Worm (Caenorhabditis elegans): ENCODE data around the gene F52H2.15.

F52H2.15 gene

ce11 chrX:2527877-2528276, 37.3 kb upstream of the F52H2.15 start (continued):
- TF ChIP-seq snpc-1.2 (GFP tag; IDR thresholded peaks at IDR 0.05) (peak; percentile 68; the same call in 1 of the 2 replicates), F10B5.3 (tag; optimal IDR thresholded peaks at IDR 0.05) (peak; percentile 52), tra-1 (GFP tag; IDR thresholded peaks at IDR 0.05) (peak; percentile 59; the same call in 1 of the 2 replicates), madf-5 (GFP tag; IDR thresholded peaks at IDR 0.05) (0 out of 4 replicates have a peak, but pooled peaks of 1 of the 2 experiments have one; percentile 62), zip-2 (tag; optimal IDR thresholded peaks at IDR 0.05) (no peak), spr-1 (tag; optimal IDR thresholded peaks at IDR 0.05) (peak; percentile 34), sdz-12 (GFP tag; optimal IDR thresholded peaks at IDR 0.05) (no peak), duxl-1 (tag; optimal IDR thresholded peaks at IDR 0.05; ENCODE audit: poor library complexity) (no peak), saeg-2 (GFP tag; IDR thresholded peaks at IDR 0.05) (0 out of 2 replicates have a peak, but pooled peaks have one; percentile 53), lin-1 (GFP tag; IDR thresholded peaks at IDR 0.05) (peak; percentile 76), fkh-10 (GFP tag; optimal IDR thresholded peaks at IDR 0.05) (peak; percentile 4), lin-39 (tag; optimal IDR thresholded peaks at IDR 0.05) (no peak), F44E2.7 (GFP tag; IDR thresholded peaks at IDR 0.05) (0 out of 2 replicates have a peak, but pooled peaks have one; percentile 51), arid-1 (GFP tag; conservative IDR thresholded peaks at IDR 0.05) (peak; percentile 67), ama-1 (optimal IDR thresholded peaks at IDR 0.05) (no peak), zfp-2 (tag; optimal IDR thresholded peaks at IDR 0.05) (peak; percentile 2), rbr-2 (tag; optimal IDR thresholded peaks at IDR 0.05) (peak; percentile 39), nhr-111 (GFP tag; optimal IDR thresholded peaks at IDR 0.05) (peak; percentile 23), mxl-3 (GFP tag; optimal IDR thresholded peaks at IDR 0.05) (peak; percentile 8), lsy-2 (tag; optimal IDR thresholded peaks at IDR 0.05) (peak in 1 of 2 experiments; percentile 46), Y48G9A.11 (GFP tag; IDR thresholded peaks at IDR 0.05) (peak; percentile 28), daf-19 (GFP tag; conservative IDR thresholded peaks at IDR 0.05) (no peak)

ce11 chrX:2531276-2531675, 33.9 kb upstream of the F52H2.15 start:
- TF ChIP-seq ZK546.5 (tag; optimal IDR thresholded peaks at IDR 0.05) (no peak), mep-1 (tag; optimal IDR thresholded peaks at IDR 0.05) (no peak), lin-39 (tag; optimal IDR thresholded peaks at IDR 0.05) (no peak), ctbp-1 (GFP tag; IDR thresholded peaks at IDR 0.05) (peak; percentile 70), dmd-9 (GFP tag; IDR thresholded peaks at IDR 0.05) (0 out of 2 replicates have a peak, but pooled peaks have one; percentile 45), spr-1 (tag; optimal IDR thresholded peaks at IDR 0.05) (peak; percentile 12), saeg-2 (GFP tag; IDR thresholded peaks at IDR 0.05) (no peak), F26F4.8 (GFP tag; conservative IDR thresholded peaks at IDR 0.05) (0 out of 2 replicates have a peak, but pooled peaks have one; percentile 35), gei-8 (GFP tag; optimal IDR thresholded peaks at IDR 0.05) (peak; percentile 29), nhr-11 (tag; optimal IDR thresholded peaks at IDR 0.05) (no peak), F44E2.7 (GFP tag; IDR thresholded peaks at IDR 0.05) (0 out of 2 replicates have a peak, but pooled peaks have one; percentile 55), mxl-2 (GFP tag; conservative IDR thresholded peaks at IDR 0.05) (no peak), T26A8.4 (GFP tag; IDR thresholded peaks at IDR 0.05) (0 out of 2 replicates have a peak, but pooled peaks have one; percentile 34), dmd-6 (GFP tag; IDR thresholded peaks at IDR 0.05) (peak; percentile 35), F49E8.2 (tag; optimal IDR thresholded peaks at IDR 0.05; ENCODE audit: borderline replicate concordance) (peak; percentile 22), mes-2 (tag; optimal IDR thresholded peaks at IDR 0.05; ENCODE audit: poor library complexity, severe bottlenecking) (peak; percentile 59), mdt-29 (GFP tag; IDR thresholded peaks at IDR 0.05) (peak; percentile 73), nhr-41 (GFP tag; IDR thresholded peaks at IDR 0.05) (peak; percentile 66; the same call in 1 of the 2 replicates), lim-7 (GFP tag; IDR thresholded peaks at IDR 0.05) (peak; percentile 81), Y48G9A.11 (GFP tag; IDR thresholded peaks at IDR 0.05) (peak; percentile 75), ztf-11 (tag; optimal IDR thresholded peaks at IDR 0.05) (no peak), nhr-76 (tag; optimal IDR thresholded peaks at IDR 0.05) (no peak), snpc-1.2 (GFP tag; IDR thresholded peaks at IDR 0.05) (peak; percentile 81), madf-9 (GFP tag; conservative IDR thresholded peaks at IDR 0.05) (peak; percentile 53), ZK337.2 (GFP tag; IDR thresholded peaks at IDR 0.05) (no peak), set-16 (GFP tag; IDR thresholded peaks at IDR 0.05) (no peak), nhr-77 (tag; optimal IDR thresholded peaks at IDR 0.05) (no peak), rbr-2 (tag; optimal IDR thresholded peaks at IDR 0.05) (peak; percentile 16), zip-11 (GFP tag; IDR thresholded peaks at IDR 0.05) (no peak), snpc-4 (tag; optimal IDR thresholded peaks at IDR 0.05) (no peak), Y75B8A.6 (GFP tag; IDR thresholded peaks at IDR 0.05) (no peak), aha-1 (tag) (peak; percentile 98), nhr-25 (tag; optimal IDR thresholded peaks at IDR 0.05; ENCODE audit: borderline replicate concordance, insufficient read depth) (no peak)
